Fruit fly (Drosophila melanogaster): Measurements from ENCODE around the gene CG9705.

CG9705 gene

DNA sequence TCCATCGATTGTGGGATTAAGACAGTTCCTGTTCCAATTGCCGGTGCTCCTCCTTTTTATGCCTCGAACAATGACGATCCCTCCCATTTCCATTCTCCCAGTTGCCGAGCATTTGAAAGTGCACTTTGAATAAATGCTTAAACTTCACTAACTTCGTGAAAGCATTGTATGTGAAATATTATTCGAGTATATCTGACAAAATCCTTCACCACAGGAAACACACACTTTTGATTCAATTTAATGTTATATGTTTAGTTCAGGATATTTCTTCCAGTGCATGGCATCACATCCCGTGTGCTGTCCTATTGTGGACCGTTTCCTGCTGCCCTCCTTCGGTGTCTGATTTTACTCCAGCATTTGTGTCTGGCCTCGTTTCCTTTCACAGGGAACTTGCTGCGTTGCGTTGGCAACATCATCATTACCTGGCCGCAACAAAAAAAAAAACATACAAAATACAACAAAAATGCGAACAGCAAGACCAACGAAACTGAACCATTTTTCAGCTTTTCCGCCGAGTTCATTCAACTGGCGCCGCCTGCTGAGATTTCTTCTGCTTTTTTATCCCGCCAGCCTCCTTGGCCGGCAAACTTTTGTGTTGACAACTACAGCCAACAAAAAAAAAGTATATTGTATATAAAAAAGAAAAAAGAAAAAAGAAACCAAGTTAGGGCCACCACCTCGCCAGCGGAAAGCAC, 27.4 kb upstream of the CG9705 start (continued):
- no peak for TF ChIP-seq prd (optimal IDR thresholded peaks at IDR 0.05)
- TF ChIP-seq prd (GFP tag; IDR thresholded peaks at IDR 0.05), result no peak
- no peak for TF ChIP-seq trh (GFP tag; optimal IDR thresholded peaks at IDR 0.05)
- TF ChIP-seq CG13624 (GFP tag; optimal IDR thresholded peaks at IDR 0.05), result no peak
- TF ChIP-seq Sox100B (GFP tag; optimal IDR thresholded peaks at IDR 0.05), result no peak
- TF ChIP-seq nerfin-1 (tag; optimal IDR thresholded peaks at IDR 0.05), result no peak
- no peak for TF ChIP-seq dati (GFP tag; IDR thresholded peaks at IDR 0.05)
- no peak for TF ChIP-seq CG11398 (GFP tag; optimal IDR thresholded peaks at IDR 0.05)
- TF ChIP-seq CG18619 (GFP tag; optimal IDR thresholded peaks at IDR 0.05), result no peak
- TF ChIP-seq lov (optimal IDR thresholded peaks at IDR 0.05), result no peak
- TF ChIP-seq lov (GFP tag; IDR thresholded peaks at IDR 0.05), result no peak
- no peak for TF ChIP-seq CG17186 (GFP tag; optimal IDR thresholded peaks at IDR 0.05)
- TF ChIP-seq CG10979 (tag; optimal IDR thresholded peaks at IDR 0.05), result peak; percentile 32
- TF ChIP-seq exex (tag; optimal IDR thresholded peaks at IDR 0.05), result no peak
- no peak for TF ChIP-seq CG12236 (GFP tag; optimal IDR thresholded peaks at IDR 0.05)
- TF ChIP-seq Neu2 (GFP tag; optimal IDR thresholded peaks at IDR 0.05; ENCODE audit: borderline replicate concordance), result no peak
- no peak for TF ChIP-seq CG10147 (GFP tag; optimal IDR thresholded peaks at IDR 0.05)
- no peak for TF ChIP-seq CG4360 (GFP tag; IDR thresholded peaks at IDR 0.05)
- no peak for TF ChIP-seq Sry-β (GFP tag; optimal IDR thresholded peaks at IDR 0.05)
- TF ChIP-seq Tbp (GFP tag; optimal IDR thresholded peaks at IDR 0.05), result no peak
- TF ChIP-seq CG7786 (GFP tag; optimal IDR thresholded peaks at IDR 0.05), result no peak
- no peak for TF ChIP-seq Ptx1 (GFP tag; IDR thresholded peaks at IDR 0.05)
- TF ChIP-seq hb (GFP tag; IDR thresholded peaks at IDR 0.05; ENCODE audit: partially characterized antibody), result no peak
- TF ChIP-seq Deaf1 (tag; optimal IDR thresholded peaks at IDR 0.05), result no peak
- TF ChIP-seq CG3995 (GFP tag; optimal IDR thresholded peaks at IDR 0.05), result no peak
- TF ChIP-seq klu (GFP tag; IDR thresholded peaks at IDR 0.05), result no peak
- TF ChIP-seq mirr (GFP tag; optimal IDR thresholded peaks at IDR 0.05), result no peak
- peak; percentile 26 for TF ChIP-seq Ets65A (GFP tag)
- no peak for TF ChIP-seq CG8359 (GFP tag; optimal IDR thresholded peaks at IDR 0.05; ENCODE audit: borderline replicate concordance)
- no peak for TF ChIP-seq D (optimal IDR thresholded peaks at IDR 0.05)
- TF ChIP-seq D (GFP tag; optimal IDR thresholded peaks at IDR 0.05), result peak; percentile 11
- TF ChIP-seq gce (GFP tag; IDR thresholded peaks at IDR 0.05), result no peak
- TF ChIP-seq ato (GFP tag; IDR thresholded peaks at IDR 0.05; ENCODE audit: partially characterized antibody), result no peak
- TF ChIP-seq Bteb2 (GFP tag; optimal IDR thresholded peaks at IDR 0.05), result no peak
- TF ChIP-seq HmgD (GFP tag; optimal IDR thresholded peaks at IDR 0.05), result no peak
- no peak for TF ChIP-seq H2.0 (GFP tag; IDR thresholded peaks at IDR 0.05)
- TF ChIP-seq oc (tag; optimal IDR thresholded peaks at IDR 0.05), result no peak
- TF ChIP-seq CG13775 (GFP tag; optimal IDR thresholded peaks at IDR 0.05), result no peak
- TF ChIP-seq insv (GFP tag; optimal IDR thresholded peaks at IDR 0.05), result no peak
- no peak for TF ChIP-seq CG3163 (GFP tag; optimal IDR thresholded peaks at IDR 0.05)
- no peak for TF ChIP-seq CrebB (tag; optimal IDR thresholded peaks at IDR 0.05)
- TF ChIP-seq ara (GFP tag; IDR thresholded peaks at IDR 0.05), result no peak
- no peak for TF ChIP-seq BtbVII (GFP tag; optimal IDR thresholded peaks at IDR 0.05)
- TF ChIP-seq CG6689 (GFP tag; IDR thresholded peaks at IDR 0.05), result no peak
- TF ChIP-seq CG10565 (GFP tag; optimal IDR thresholded peaks at IDR 0.05), result no peak
- TF ChIP-seq Nf-YB (GFP tag; optimal IDR thresholded peaks at IDR 0.05), result no peak
- no peak for TF ChIP-seq ac (GFP tag; optimal IDR thresholded peaks at IDR 0.05)
- TF ChIP-seq ewg (GFP tag; optimal IDR thresholded peaks at IDR 0.05), result no peak
- TF ChIP-seq Fer3 (tag; optimal IDR thresholded peaks at IDR 0.05), result no peak
- TF ChIP-seq Dref (GFP tag; IDR thresholded peaks at IDR 0.05), result no peak
- TF ChIP-seq CG7928 (GFP tag; optimal IDR thresholded peaks at IDR 0.05), result no peak
- TF ChIP-seq CG1832 (GFP tag; optimal IDR thresholded peaks at IDR 0.05), result no peak

Data from whole organism, embryonic.